Fruit fly (Drosophila melanogaster) whole organism, pupa: ENCODE results near the gene pdm2.

Source experiments
- CG10348 ChIP-seq: fragments of 200-800 bp; sonication (Bioruptor generic); IDR thresholded peaks from 2 replicates; pipeline ENCODE4 v1.3.6; 2022; ENCODE audit warnings: missing biosample characterization, missing genetic modification characterization
- CG12605 ChIP-seq: fragments of 200-800 bp; sonication (Bioruptor generic); IDR thresholded peaks from 2 replicates; pipeline ENCODE4 v1.3.6; 2022; ENCODE audit warnings: missing biosample characterization, missing genetic modification characterization
- CG13204 ChIP-seq: fragments of 200-800 bp; sonication (Bioruptor generic); optimal IDR thresholded peaks from 2 replicates; lab custom pipeline; 2018; ENCODE audit warnings: missing biosample characterization, mild to moderate bottlenecking, missing genetic modification characterization, moderate library complexity
- CG14655 ChIP-seq: fragments of 200-800 bp; sonication (Bioruptor generic); optimal IDR thresholded peaks from 3 replicates; lab custom pipeline; 2017; ENCODE audit warnings: mild to moderate bottlenecking, missing biosample characterization, missing genetic modification reagents, missing genetic modification characterization
- CG15710 ChIP-seq: fragments of 200-800 bp; sonication (Bioruptor generic); optimal IDR thresholded peaks from 2 replicates; lab custom pipeline; 2018; ENCODE audit warnings: missing biosample characterization, mild to moderate bottlenecking, missing genetic modification characterization, moderate library complexity
- CG17806 ChIP-seq: fragments of 200-800 bp; sonication (Bioruptor generic); optimal IDR thresholded peaks from 2 replicates; lab custom pipeline; 2018; ENCODE audit warnings: missing biosample characterization, mild to moderate bottlenecking, missing genetic modification characterization, moderate library complexity
- CG32121 ChIP-seq: fragments of 200-800 bp; sonication (Bioruptor generic); IDR thresholded peaks from 2 replicates; pipeline ENCODE4 v1.3.6; 2022; ENCODE audit warnings: missing biosample characterization, missing genetic modification characterization
- CG34367 ChIP-seq: fragments of 200-800 bp; sonication (Bioruptor generic); optimal IDR thresholded peaks from 2 replicates; lab custom pipeline; 2018; ENCODE audit warnings: missing biosample characterization, mild to moderate bottlenecking, missing genetic modification characterization
- CG4496 ChIP-seq: fragments of 200-800 bp; sonication (Bioruptor generic); IDR thresholded peaks from 3 replicates; pipeline ENCODE4 v1.3.6; 2022; ENCODE audit warnings: missing biosample characterization, missing genetic modification characterization
- CG8159 ChIP-seq: fragments of 200-800 bp; sonication (Bioruptor generic); optimal IDR thresholded peaks from 3 replicates; lab custom pipeline; 2018; ENCODE audit warnings: missing biosample characterization, mild to moderate bottlenecking, missing genetic modification characterization, moderate library complexity
- CG8301 ChIP-seq: fragments of 200-800 bp; sonication (Bioruptor generic); optimal IDR thresholded peaks from 2 replicates; lab custom pipeline; 2018; ENCODE audit warnings: missing biosample characterization, mild to moderate bottlenecking, missing genetic modification characterization
- CG9948 ChIP-seq: fragments of 200-800 bp; sonication (Bioruptor generic); optimal IDR thresholded peaks from 2 replicates; lab custom pipeline; 2018; ENCODE audit warnings: missing biosample characterization, mild to moderate bottlenecking, missing genetic modification characterization, moderate library complexity
- D1 ChIP-seq: fragments of 200-800 bp; sonication (Bioruptor generic); optimal IDR thresholded peaks from 2 replicates; lab custom pipeline; 2018; ENCODE audit warnings: missing biosample characterization, mild to moderate bottlenecking, missing genetic modification characterization, moderate library complexity
- EcR ChIP-seq: fragments of 200-800 bp; sonication (Bioruptor generic); optimal IDR thresholded peaks from 3 replicates; lab custom pipeline; 2019; ENCODE audit warnings: missing biosample characterization, missing genetic modification characterization, mild to moderate bottlenecking, moderate library complexity, missing genetic modification reagents
- Ets98B ChIP-seq: fragments of 200-800 bp; sonication (Bioruptor generic); IDR thresholded peaks from 2 replicates; pipeline ENCODE4 v1.3.6; 2022; ENCODE audit warnings: missing biosample characterization, missing genetic modification characterization
- Pif1A ChIP-seq: fragments of 200-800 bp; sonication (Bioruptor generic); optimal IDR thresholded peaks from 3 replicates; lab custom pipeline; 2016; ENCODE audit warnings: missing biosample characterization, missing genetic modification characterization
- Pif1B ChIP-seq: fragments of 200-800 bp; sonication (Bioruptor generic); optimal IDR thresholded peaks from 3 replicates; lab custom pipeline; 2016; ENCODE audit warnings: missing biosample characterization, missing genetic modification characterization
- Snoo ChIP-seq: fragments of 200-800 bp; sonication (Bioruptor generic); optimal IDR thresholded peaks from 3 replicates; lab custom pipeline; 2017; ENCODE audit warnings: missing biosample characterization, mild to moderate bottlenecking, missing genetic modification characterization, inconsistent platforms
- fd96Ca ChIP-seq: fragments of 200-800 bp; sonication (Bioruptor generic); IDR thresholded peaks from 3 replicates; pipeline ENCODE4 v1.3.6; 2022; ENCODE audit warnings: missing biosample characterization, missing genetic modification characterization
- gl ChIP-seq: fragments of 200-800 bp; sonication (Bioruptor generic); optimal IDR thresholded peaks from 2 replicates; lab custom pipeline; 2018; ENCODE audit warnings: missing biosample characterization, mild to moderate bottlenecking, missing genetic modification characterization
- rn ChIP-seq: fragments of 200-800 bp; sonication (Bioruptor generic); IDR thresholded peaks from 2 replicates; pipeline ENCODE4 v1.3.6; 2022; ENCODE audit warnings: missing biosample characterization, missing genetic modification characterization

pdm2 gene

DNA sequence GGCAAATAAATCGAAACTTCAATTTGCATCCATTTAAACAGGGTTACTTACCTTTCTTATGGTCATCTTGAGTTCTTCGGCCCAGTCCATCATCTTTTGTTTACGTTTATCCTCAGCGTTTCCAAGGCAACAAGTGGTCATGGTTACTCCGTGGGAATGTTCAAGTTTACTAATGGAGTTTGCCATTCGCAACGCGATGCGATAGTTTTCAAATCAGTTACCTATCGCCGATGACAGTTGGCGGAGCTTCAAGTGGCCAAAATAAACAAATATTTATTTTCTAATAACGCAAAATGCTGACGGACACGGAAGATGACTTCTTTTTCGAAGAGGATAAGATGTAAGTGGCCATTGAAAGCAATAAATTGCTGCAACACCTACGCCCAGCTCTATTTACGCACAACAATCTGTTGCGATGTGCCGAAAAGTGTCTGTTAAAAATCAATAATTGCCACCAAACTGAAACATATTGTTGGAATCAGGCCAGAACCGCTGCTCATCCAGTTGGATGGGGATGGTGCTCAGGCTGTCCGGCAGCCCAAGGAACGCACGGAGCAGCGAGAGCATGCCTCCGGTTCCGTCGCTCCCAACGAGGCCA is 38.0 kb downstream of the pdm2 start, which contains the start of the genes IFT43 and PICK1:
Gene IFT43 (minus strand): TSS at position 166 of the 598 bp plus-strand sequence.
Gene PICK1 (plus strand): TSS at position 211 of the 598 bp plus-strand sequence.
- peak; percentile 71 for TF ChIP-seq CG12605 (GFP tag; lab: Robert Waterston, UW)
- TF ChIP-seq Snoo (tag; lab: Kevin White, UChicago) = no peak
- no peak for TF ChIP-seq CG4496
- TF ChIP-seq CG15710 (tag; lab: Kevin White, UChicago) = no peak
- no peak for TF ChIP-seq Ets98B (GFP tag; lab: Robert Waterston, UW)
- no peak for TF ChIP-seq CG9948 (tag; lab: Kevin White, UChicago)
- 0 out of 3 replicates have a peak, but pooled peaks have one; percentile 30 for TF ChIP-seq fd96Ca (GFP tag; lab: Robert Waterston, UW)
- TF ChIP-seq CG34367 (tag; lab: Kevin White, UChicago) = no peak
- no peak for TF ChIP-seq CG8159 (tag; lab: Kevin White, UChicago)
- no peak for TF ChIP-seq CG17806 (tag; lab: Kevin White, UChicago)
- no peak for TF ChIP-seq CG13204
- TF ChIP-seq rn (GFP tag; lab: Robert Waterston, UW) = no peak
- no peak for TF ChIP-seq CG10348 (GFP tag; lab: Robert Waterston, UW)
- no peak for TF ChIP-seq D1 (tag; lab: Kevin White, UChicago)
- TF ChIP-seq Pif1B (GFP tag; lab: Kevin White, UChicago) = no peak
- no peak for TF ChIP-seq EcR

DNA sequence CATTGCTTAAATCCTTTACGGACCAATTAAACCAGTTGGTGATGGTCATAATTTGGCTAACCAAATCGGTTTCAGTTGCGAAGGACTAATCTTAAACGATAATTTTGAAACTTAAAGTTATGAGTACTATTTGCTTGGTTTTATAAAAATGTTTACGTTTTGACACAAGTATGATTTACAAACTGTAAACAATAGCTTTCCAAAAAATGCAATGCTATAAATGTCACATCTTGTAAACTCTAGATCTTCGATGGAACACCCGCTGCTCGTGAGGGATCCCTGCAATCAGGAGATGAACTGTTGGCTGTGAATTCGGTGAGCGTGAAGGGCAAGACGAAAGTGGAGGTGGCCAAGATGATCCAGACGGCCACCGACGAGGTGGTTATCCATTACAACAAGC is 40.3 kb downstream of the pdm2 start, which contains the start of gene CG5781:
Gene CG5781 (minus strand): TSS at position 101 of the 400 bp plus-strand sequence.
- TF ChIP-seq rn (GFP tag; lab: Robert Waterston, UW) = no peak
- TF ChIP-seq gl (tag; lab: Kevin White, UChicago) = no peak
- no peak for TF ChIP-seq EcR
- TF ChIP-seq Ets98B (GFP tag; lab: Robert Waterston, UW) = no peak
- no peak for TF ChIP-seq Snoo (tag; lab: Kevin White, UChicago)
- TF ChIP-seq CG34367 (tag; lab: Kevin White, UChicago) = no peak
- no peak for TF ChIP-seq fd96Ca (GFP tag; lab: Robert Waterston, UW)

DNA sequence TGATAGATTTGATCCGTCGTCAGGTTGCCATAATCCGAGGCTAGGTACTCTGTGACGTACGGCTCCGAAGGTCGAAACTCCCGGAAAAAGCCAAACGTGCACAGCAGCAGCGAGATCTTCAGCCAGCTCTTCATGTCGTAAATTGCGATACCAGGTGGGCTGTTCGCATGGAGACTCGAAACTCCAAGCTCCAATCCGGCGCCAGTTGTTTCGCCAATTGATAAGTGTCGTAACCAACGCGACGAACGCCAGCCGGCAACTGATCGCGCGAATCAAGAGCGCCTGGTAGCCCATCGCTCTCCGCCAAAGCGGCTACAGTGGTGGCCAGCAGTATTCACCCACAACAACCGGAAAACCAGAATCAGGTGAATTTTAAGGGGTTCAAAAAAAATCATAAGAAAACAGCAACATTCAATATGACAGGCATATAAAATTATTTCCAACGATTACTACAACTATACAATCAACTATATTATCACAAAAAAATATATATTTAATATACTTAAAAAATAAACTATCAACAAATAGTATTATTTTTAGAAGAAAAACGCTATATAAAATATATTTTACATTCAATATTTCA is 43.5 kb downstream of the pdm2 start, which contains the start of gene CG17036:
Gene CG17036 (minus strand): TSS at position 366 of the 583 bp plus-strand sequence.
- TF ChIP-seq CG32121 (GFP tag; lab: Robert Waterston, UW) (peak; percentile 49; the same call in 1 of the 2 replicates), CG15710 (tag; lab: Kevin White, UChicago) (no peak), CG8301 (no peak), gl (tag; lab: Kevin White, UChicago) (no peak), CG13204 (no peak), EcR (no peak), CG8159 (tag; lab: Kevin White, UChicago) (no peak), rn (GFP tag; lab: Robert Waterston, UW) (no peak), Pif1B (GFP tag; lab: Kevin White, UChicago) (no peak), CG17806 (tag; lab: Kevin White, UChicago) (no peak), CG4496 (peak; percentile 62), CG14655 (GFP tag; lab: Kevin White, UChicago) (no peak), Snoo (tag; lab: Kevin White, UChicago) (peak; percentile 43), D1 (tag; lab: Kevin White, UChicago) (no peak), Ets98B (GFP tag; lab: Robert Waterston, UW) (no peak), fd96Ca (GFP tag; lab: Robert Waterston, UW) (no peak), Pif1A (GFP tag; lab: Kevin White, UChicago) (no peak), CG9948 (tag; lab: Kevin White, UChicago) (no peak), CG34367 (tag; lab: Kevin White, UChicago) (no peak), CG10348 (GFP tag; lab: Robert Waterston, UW) (no peak), CG12605 (GFP tag; lab: Robert Waterston, UW) (peak; percentile 34; the same call in 1 of the 2 replicates)
- TF ChIP-seq, all 21 proteins: peak for 4

DNA sequence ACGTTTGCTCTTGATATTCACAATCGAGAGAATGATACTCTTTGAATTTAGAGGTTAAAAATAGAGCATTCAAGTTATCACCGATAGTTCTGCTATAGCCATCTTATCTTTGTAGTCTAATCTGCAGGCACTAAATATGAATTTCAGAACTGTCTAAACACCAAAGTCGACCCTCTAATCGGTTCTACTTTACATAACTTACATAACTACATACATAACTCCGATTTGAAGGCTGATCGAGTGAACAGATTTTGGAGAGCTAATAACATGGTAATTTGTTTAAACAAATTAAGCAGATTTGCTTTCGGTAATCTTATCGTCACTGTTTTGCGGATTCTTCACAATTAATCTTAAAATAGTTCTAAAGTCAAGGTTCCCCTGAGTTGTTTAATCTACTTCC is 44.5 kb downstream of the pdm2 start:
- TF ChIP-seq CG13204 (no peak), fd96Ca (GFP tag; lab: Robert Waterston, UW) (no peak), CG34367 (tag; lab: Kevin White, UChicago) (no peak), Snoo (tag; lab: Kevin White, UChicago) (no peak), CG14655 (GFP tag; lab: Kevin White, UChicago) (no peak), CG32121 (GFP tag; lab: Robert Waterston, UW) (no peak)

DNA sequence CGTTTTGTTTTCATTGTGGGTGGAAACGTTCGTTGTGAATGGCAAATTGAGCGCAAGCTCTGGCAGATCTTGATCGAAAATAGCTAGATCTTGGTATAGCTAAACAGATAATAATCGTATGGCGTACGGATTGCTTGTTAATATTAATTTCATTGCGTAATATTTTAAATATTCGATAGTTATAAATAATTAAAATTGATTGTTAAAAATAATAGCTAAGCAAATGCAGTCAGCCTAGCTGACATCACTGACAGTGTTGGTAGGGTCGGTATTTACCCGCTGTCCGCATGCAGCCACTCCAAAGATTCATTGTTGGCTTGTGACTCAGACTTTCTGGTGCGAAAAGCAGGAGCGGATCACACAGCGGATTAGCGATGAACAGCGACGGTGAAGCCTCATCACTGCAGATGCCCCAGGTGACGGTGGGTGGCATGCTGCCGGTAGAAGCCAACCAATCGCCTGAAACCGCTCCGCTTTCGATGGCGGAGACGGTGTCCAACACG is 47.5 kb downstream of the pdm2 start, which contains the start of the genes CG5776 and spict:
Gene CG5776 (minus strand): TSS at position 34 of the 503 bp plus-strand sequence.
Gene spict (plus strand): TSS at position 308 of the 503 bp plus-strand sequence.
- TF ChIP-seq CG12605 (GFP tag; lab: Robert Waterston, UW) = peak; percentile 25; the same call in 1 of the 2 replicates
- no peak for TF ChIP-seq Pif1B (GFP tag; lab: Kevin White, UChicago)
- peak; percentile 68; the same call in 2 of the 3 replicates for TF ChIP-seq CG4496
- TF ChIP-seq fd96Ca (GFP tag; lab: Robert Waterston, UW) = peak; percentile 82
- peak; percentile 37; the same call in 1 of the 2 replicates for TF ChIP-seq rn (GFP tag; lab: Robert Waterston, UW)
- no peak for TF ChIP-seq EcR
- TF ChIP-seq Snoo (tag; lab: Kevin White, UChicago) = peak; percentile 46
- peak; percentile 75 for TF ChIP-seq CG15710 (tag; lab: Kevin White, UChicago)
- peak; percentile 71 for TF ChIP-seq CG32121 (GFP tag; lab: Robert Waterston, UW)
- TF ChIP-seq CG8159 (tag; lab: Kevin White, UChicago) = peak; percentile 69
- TF ChIP-seq CG14655 (GFP tag; lab: Kevin White, UChicago) = no peak
- TF ChIP-seq CG34367 (tag; lab: Kevin White, UChicago) = peak; percentile 66
- TF ChIP-seq Ets98B (GFP tag; lab: Robert Waterston, UW) = peak; percentile 74
- TF ChIP-seq CG9948 (tag; lab: Kevin White, UChicago) = peak; percentile 47
- peak; percentile 54 for TF ChIP-seq CG8301
- TF ChIP-seq CG17806 (tag; lab: Kevin White, UChicago) = peak; percentile 53
- peak; percentile 46 for TF ChIP-seq gl (tag; lab: Kevin White, UChicago)
- no peak for TF ChIP-seq CG13204
